Fruit fly (Drosophila melanogaster) whole organism, embryonic: ENCODE results near the gene CG7551.
A peak's percentile ranks its signal among the peaks of the same experiment; 100 is the strongest.

Experiments used
- BtbVII ChIP-seq: fragments of 200-800 bp; sonication (Bioruptor generic); optimal IDR thresholded peaks from 3 replicates; lab custom pipeline; 2017; ENCODE audit warnings: missing biosample characterization, mild to moderate bottlenecking, missing genetic modification characterization
- CG12104 ChIP-seq: fragments of 200-800 bp; sonication (Bioruptor generic); optimal IDR thresholded peaks from 3 replicates; lab custom pipeline; 2016; ENCODE audit warnings: missing biosample characterization, missing genetic modification characterization
- CG12299 ChIP-seq: fragments of 200-800 bp; sonication (Bioruptor generic); optimal IDR thresholded peaks from 2 replicates; lab custom pipeline; 2018; ENCODE audit warnings: missing biosample characterization, mild to moderate bottlenecking, missing genetic modification characterization
- CG12769 ChIP-seq: fragments of 200-800 bp; sonication (Bioruptor generic); optimal IDR thresholded peaks from 2 replicates; lab custom pipeline; 2019; ENCODE audit warnings: missing biosample characterization, mild to moderate bottlenecking, missing genetic modification characterization, moderate library complexity
- CG14014 ChIP-seq: fragments of 200-800 bp; sonication (Bioruptor generic); IDR thresholded peaks from 2 replicates; pipeline ENCODE4 v1.3.6; 2022; ENCODE audit warnings: missing biosample characterization, missing genetic modification characterization
- CG14965 ChIP-seq: fragments of 200-800 bp; sonication (Bioruptor generic); optimal IDR thresholded peaks from 2 replicates; lab custom pipeline; 2016; ENCODE audit warnings: missing biosample characterization, missing genetic modification characterization, borderline replicate concordance
- CG16779 ChIP-seq: fragments of 200-800 bp; sonication (Bioruptor generic); IDR thresholded peaks from 2 replicates; pipeline ENCODE4 v1.3.6; 2022; ENCODE audit warnings: missing biosample characterization, missing genetic modification characterization
- CG17359 ChIP-seq: fragments of 200-800 bp; sonication (Bioruptor generic); optimal IDR thresholded peaks from 3 replicates; lab custom pipeline; 2018; ENCODE audit warnings: missing biosample characterization, mild to moderate bottlenecking, missing genetic modification characterization, moderate library complexity
- CG4360 ChIP-seq: fragments of 200-800 bp; sonication (Bioruptor generic); IDR thresholded peaks from 2 replicates; pipeline ENCODE4 v1.3.6; 2022; ENCODE audit warnings: missing biosample characterization, missing genetic modification characterization
- CG6175 ChIP-seq: fragments of 200-800 bp; sonication (Bioruptor generic); IDR thresholded peaks from 3 replicates; pipeline ENCODE4 v1.3.6; 2022; ENCODE audit warnings: missing biosample characterization, missing genetic modification characterization
- CG8924 ChIP-seq: fragments of 200-800 bp; optimal IDR thresholded peaks from 3 replicates; lab custom pipeline; 2019; ENCODE audit warnings: missing biosample characterization, mild to moderate bottlenecking, missing genetic modification characterization, moderate library complexity
- E2f2 ChIP-seq: fragments of 200-800 bp; sonication (Bioruptor generic); IDR thresholded peaks from 2 replicates; pipeline ENCODE4 v1.3.6; 2022; ENCODE audit warnings: missing biosample characterization, missing genetic modification characterization
- Ets97D ChIP-seq: fragments of 200-800 bp; sonication (Bioruptor generic); optimal IDR thresholded peaks from 3 replicates; lab custom pipeline; 2016; ENCODE audit warnings: missing biosample characterization, missing genetic modification characterization
- Fer2 ChIP-seq: fragments of 200-800 bp; sonication (Bioruptor generic); optimal IDR thresholded peaks from 2 replicates; lab custom pipeline; 2018; ENCODE audit warnings: missing biosample characterization, mild to moderate bottlenecking, missing genetic modification characterization, moderate library complexity
- GATAe ChIP-seq: fragments of 200-800 bp; sonication (Bioruptor generic); conservative IDR thresholded peaks from 2 replicates; pipeline ENCODE4 v1.3.6; 2022; ENCODE audit warnings: missing biosample characterization, missing genetic modification characterization
- Hmx ChIP-seq: fragments of 200-800 bp; sonication (Bioruptor generic); optimal IDR thresholded peaks from 2 replicates; lab custom pipeline; 2016; ENCODE audit warnings: missing biosample characterization, missing genetic modification characterization
- Lhr ChIP-seq: fragments of 200-800 bp; sonication (Bioruptor generic); optimal IDR thresholded peaks from 3 replicates; lab custom pipeline; 2017; ENCODE audit warnings: mild to moderate bottlenecking, missing biosample characterization, missing genetic modification reagents, missing genetic modification characterization
- MESR4 ChIP-seq: fragments of 200-800 bp; sonication (Bioruptor generic); optimal IDR thresholded peaks from 2 replicates; lab custom pipeline; 2018; ENCODE audit warnings: missing biosample characterization, mild to moderate bottlenecking, missing genetic modification characterization, moderate library complexity
- Scr ChIP-seq: fragments of 200-800 bp; sonication (Bioruptor generic); IDR thresholded peaks from 2 replicates; pipeline ENCODE4 v1.3.6; 2022; ENCODE audit warnings: missing biosample characterization, missing genetic modification characterization; ENCODE audit not compliant: partially characterized antibody
- Stat92E ChIP-seq, 3 experiments: fragments of >200 bp in 2 of 3; fragments of 200-800 bp in 1 of 3; sonication (Bioruptor generic) in 1 of 3; optimal IDR thresholded peaks; 2 replicates each; lab custom pipeline; 2017 to 2019; ENCODE audit warnings: missing biosample characterization in 3 of 3, missing genetic modification characterization in 3 of 3, mild to moderate bottlenecking in 1 of 3, moderate library complexity in 1 of 3
- Tbp ChIP-seq: fragments of >200 bp; optimal IDR thresholded peaks from 2 replicates; lab custom pipeline; 2018; ENCODE audit warnings: missing biosample characterization, missing genetic modification characterization
- ap ChIP-seq: fragments of 200-800 bp; sonication (Bioruptor generic); IDR thresholded peaks from 2 replicates; pipeline ENCODE4 v1.3.6; 2022; ENCODE audit warnings: missing biosample characterization, missing genetic modification characterization
- ash1 ChIP-seq: fragments of 200-800 bp; sonication (Bioruptor generic); optimal IDR thresholded peaks from 2 replicates; lab custom pipeline; 2018; ENCODE audit warnings: missing biosample characterization, mild to moderate bottlenecking, missing genetic modification characterization
- bab2 ChIP-seq: fragments of 200-800 bp; sonication (Bioruptor generic); optimal IDR thresholded peaks from 2 replicates; lab custom pipeline; 2016; ENCODE audit warnings: missing biosample characterization, missing genetic modification characterization
- bcd ChIP-seq: fragments of 200-800 bp; sonication (Bioruptor generic); optimal IDR thresholded peaks from 2 replicates; lab custom pipeline; 2017; ENCODE audit warnings: missing biosample characterization, mild to moderate bottlenecking, missing genetic modification characterization
- bigmax ChIP-seq: fragments of 200-800 bp; sonication (Bioruptor generic); optimal IDR thresholded peaks from 2 replicates; lab custom pipeline; 2018; ENCODE audit warnings: missing biosample characterization, mild to moderate bottlenecking, missing genetic modification characterization
- btn ChIP-seq: fragments of 200-800 bp; sonication (Bioruptor generic); optimal IDR thresholded peaks from 2 replicates; lab custom pipeline; 2016; ENCODE audit warnings: missing biosample characterization, missing genetic modification characterization
- caup ChIP-seq: fragments of 200-800 bp; sonication (Bioruptor generic); optimal IDR thresholded peaks from 3 replicates; lab custom pipeline; 2017; ENCODE audit warnings: missing biosample characterization, mild to moderate bottlenecking, missing genetic modification characterization, moderate library complexity; ENCODE audit not compliant: severe bottlenecking
- chinmo ChIP-seq: fragments of 200-800 bp; sonication (Bioruptor generic); IDR thresholded peaks from 4 replicates; pipeline ENCODE4 v1.3.6; 2022; ENCODE audit warnings: missing biosample characterization, missing genetic modification characterization; ENCODE audit not compliant: partially characterized antibody
- disco-r ChIP-seq: fragments of 200-800 bp; sonication (Bioruptor generic); optimal IDR thresholded peaks from 2 replicates; lab custom pipeline; 2016; ENCODE audit warnings: missing biosample characterization, missing genetic modification characterization
- fd3F ChIP-seq: fragments of 200-800 bp; sonication (Bioruptor generic); optimal IDR thresholded peaks from 2 replicates; lab custom pipeline; 2018; ENCODE audit warnings: missing biosample characterization, mild to moderate bottlenecking, missing genetic modification characterization, moderate library complexity
- gcm2 ChIP-seq: fragments of 200-800 bp; sonication (Bioruptor generic); optimal IDR thresholded peaks from 2 replicates; lab custom pipeline; 2016; ENCODE audit warnings: missing biosample characterization, missing genetic modification characterization
- h ChIP-seq: fragments of >200 bp; optimal IDR thresholded peaks from 2 replicates; lab custom pipeline; 2017
- kni ChIP-seq: fragments of 200-800 bp; sonication (Bioruptor generic); optimal IDR thresholded peaks from 3 replicates; lab custom pipeline; 2017; ENCODE audit warnings: mild to moderate bottlenecking, missing biosample characterization, missing genetic modification reagents, missing genetic modification characterization
- nerfin-1 ChIP-seq: fragments of 200-800 bp; sonication (Bioruptor generic); optimal IDR thresholded peaks from 3 replicates; lab custom pipeline; 2019; ENCODE audit warnings: missing biosample characterization, mild to moderate bottlenecking, missing genetic modification characterization, moderate library complexity
- pan ChIP-seq, 4 experiments: fragments of >200 bp in 3 of 4; fragments of 200-800 bp in 1 of 4; sonication (Bioruptor generic) in 1 of 4; optimal IDR thresholded peaks in 3 of 4; IDR thresholded peaks in 1 of 4; 2 replicates each; pipeline versions ENCODE4 v1.3.6 to Lab custom; 2017 to 2022; ENCODE audit warnings: missing biosample characterization in 2 of 4, missing genetic modification characterization in 2 of 4, mixed read lengths in 1 of 4
- pb ChIP-seq: fragments of 200-800 bp; sonication (Bioruptor generic); optimal IDR thresholded peaks from 3 replicates; lab custom pipeline; 2016; ENCODE audit warnings: missing biosample characterization, missing genetic modification characterization
- pita ChIP-seq: fragments of 200-800 bp; sonication (Bioruptor generic); optimal IDR thresholded peaks from 2 replicates; lab custom pipeline; 2017; ENCODE audit warnings: missing biosample characterization, mild to moderate bottlenecking, missing genetic modification characterization
- pros ChIP-seq: fragments of 200-800 bp; sonication (Bioruptor generic); optimal IDR thresholded peaks from 3 replicates; lab custom pipeline; 2019; ENCODE audit warnings: missing biosample characterization, mild to moderate bottlenecking, missing genetic modification characterization, moderate library complexity
- pzg ChIP-seq: fragments of 200-800 bp; sonication (Bioruptor generic); optimal IDR thresholded peaks from 3 replicates; lab custom pipeline; 2018; ENCODE audit warnings: missing biosample characterization, mild to moderate bottlenecking, missing genetic modification characterization, moderate library complexity
- schlank ChIP-seq: fragments of 200-800 bp; sonication (Bioruptor generic); optimal IDR thresholded peaks from 2 replicates; lab custom pipeline; 2018; ENCODE audit warnings: missing biosample characterization, mild to moderate bottlenecking, missing genetic modification characterization
- sd ChIP-seq: fragments of 200-800 bp; sonication (Bioruptor generic); optimal IDR thresholded peaks from 3 replicates; lab custom pipeline; 2018; ENCODE audit warnings: missing biosample characterization, mild to moderate bottlenecking, missing genetic modification characterization, moderate library complexity
- sim ChIP-seq: fragments of 200-800 bp; sonication (Bioruptor generic); IDR thresholded peaks from 2 replicates; pipeline ENCODE4 v1.3.6; 2022; ENCODE audit warnings: missing biosample characterization, missing genetic modification characterization
- sna ChIP-seq: fragments of 200-800 bp; sonication (Bioruptor generic); IDR thresholded peaks from 2 replicates; pipeline ENCODE4 v1.3.6; 2022; ENCODE audit warnings: missing biosample characterization, missing genetic modification characterization; ENCODE audit not compliant: partially characterized antibody
- sqz ChIP-seq: fragments of 200-800 bp; sonication (Bioruptor generic); optimal IDR thresholded peaks from 3 replicates; lab custom pipeline; 2018; ENCODE audit warnings: missing biosample characterization, mild to moderate bottlenecking, missing genetic modification characterization
- tup ChIP-seq: fragments of 200-800 bp; sonication (Bioruptor generic); optimal IDR thresholded peaks from 2 replicates; lab custom pipeline; 2016; ENCODE audit warnings: missing biosample characterization, mild to moderate bottlenecking, missing genetic modification characterization, moderate library complexity
- wor ChIP-seq: fragments of 200-800 bp; sonication (Bioruptor generic); IDR thresholded peaks from 2 replicates; pipeline ENCODE4 v1.3.6; 2022; ENCODE audit warnings: missing biosample characterization, missing genetic modification characterization
- z ChIP-seq: fragments of 200-800 bp; sonication (Bioruptor generic); IDR thresholded peaks from 3 replicates; pipeline ENCODE4 v1.3.6; 2022; ENCODE audit warnings: missing biosample characterization, missing genetic modification characterization

The CG7551 gene

dm6 chr3L:11487327-11487973, 29.2 kb downstream of the CG7551 start, which contains the start of gene chrb (continued):
- TF ChIP-seq fd3F (GFP tag; lab: Kevin White, UChicago) (no peak), BtbVII (GFP tag; lab: Kevin White, UChicago) (peak; percentile 83), wor (no peak), z (GFP tag; lab: Robert Waterston, UW) (peak; percentile 97), sim (no peak), Scr (GFP tag; lab: Robert Waterston, UW) (peak; percentile 59), pb (GFP tag; lab: Kevin White, UChicago) (peak; percentile 43), schlank (no peak), caup (peak; percentile 65), gcm2 (GFP tag; lab: Kevin White, UChicago) (peak; percentile 62), sqz (GFP tag; lab: Kevin White, UChicago) (peak; percentile 93), GATAe (GFP tag; lab: Robert Waterston, UW) (no peak), sd (tag; lab: Kevin White, UChicago) (peak; percentile 65), CG8924 (tag; lab: Kevin White, UChicago) (peak; percentile 71), ash1 (GFP tag; lab: Kevin White, UChicago) (peak; percentile 85), disco-r (GFP tag; lab: Kevin White, UChicago) (peak; percentile 4), CG12299 (tag; lab: Kevin White, UChicago) (peak; percentile 45), CG12769 (peak; percentile 80), Ets97D (GFP tag; lab: Kevin White, UChicago) (no peak), CG16779 (GFP tag; lab: Robert Waterston, UW) (peak; percentile 74; the same call in 1 of the 2 replicates), Stat92E (GFP tag; optimal IDR thresholded peaks at IDR 0.05; lab: Kevin White, UChicago) (peak in 1 of 3 experiments; percentile 74), bab2 (GFP tag; lab: Kevin White, UChicago) (peak; percentile 17), Lhr (no peak), ap (GFP tag; lab: Robert Waterston, UW) (no peak), bcd (GFP tag; lab: Kevin White, UChicago) (peak; percentile 3), MESR4 (GFP tag; lab: Kevin White, UChicago) (peak; percentile 2), CG4360 (GFP tag; lab: Robert Waterston, UW) (peak; percentile 79), sna (GFP tag; lab: Robert Waterston, UW) (peak; percentile 70; the same call in 1 of the 2 replicates), h (no peak), CG17359 (tag; lab: Kevin White, UChicago) (peak; percentile 58), pan (optimal IDR thresholded peaks at IDR 0.05; lab: Kevin White, UChicago) (no peak), pan (GFP tag; optimal IDR thresholded peaks at IDR 0.05 in 1 of 2, IDR thresholded peaks at IDR 0.05 in 1 of 2) (no peak), pzg (GFP tag; lab: Kevin White, UChicago) (no peak), btn (GFP tag; lab: Kevin White, UChicago) (peak; percentile 77), chinmo (peak; percentile 91; the same call in 2 of the 4 replicates), kni (GFP tag; lab: Kevin White, UChicago) (peak; percentile 93), CG6175 (0 out of 3 replicates have a peak, but pooled peaks have one; percentile 13), CG14965 (no peak), pita (no peak), pros (peak; percentile 84), CG12104 (peak; percentile 25), nerfin-1 (tag; lab: Kevin White, UChicago) (peak; percentile 58), E2f2 (GFP tag; lab: Robert Waterston, UW) (peak; percentile 23; the same call in 1 of the 2 replicates), CG14014 (no peak), Tbp (GFP tag; lab: Kevin White, UChicago) (peak; percentile 29), Fer2 (tag; lab: Kevin White, UChicago) (no peak), bigmax (GFP tag; lab: Kevin White, UChicago) (peak; percentile 39), Hmx (GFP tag; lab: Kevin White, UChicago) (no peak), tup (no peak)
